Worm (Caenorhabditis elegans) whole organism, L4/young adult: ENCODE results near the gene ttll-12.

Source experiments
- W03F9.2 ChIP-seq: fragments of 150-350 bp; optimal IDR thresholded peaks from 2 replicates; lab custom pipeline; 2014; ENCODE audit warnings: missing biosample characterization, missing genetic modification characterization
- dao-5 ChIP-seq: sonication (generic microtip); optimal IDR thresholded peaks from 2 replicates; lab custom pipeline; 2016; ENCODE audit warnings: missing genotype, missing genetic modification characterization, moderate library complexity, missing compliant biosample characterization
- him-1 ChIP-seq: sonication (generic microtip); optimal IDR thresholded peaks from 2 replicates; lab custom pipeline; 2016; ENCODE audit warnings: missing genotype, missing genetic modification reagents, missing genetic modification characterization, missing compliant biosample characterization

ttll-12 gene

DNA sequence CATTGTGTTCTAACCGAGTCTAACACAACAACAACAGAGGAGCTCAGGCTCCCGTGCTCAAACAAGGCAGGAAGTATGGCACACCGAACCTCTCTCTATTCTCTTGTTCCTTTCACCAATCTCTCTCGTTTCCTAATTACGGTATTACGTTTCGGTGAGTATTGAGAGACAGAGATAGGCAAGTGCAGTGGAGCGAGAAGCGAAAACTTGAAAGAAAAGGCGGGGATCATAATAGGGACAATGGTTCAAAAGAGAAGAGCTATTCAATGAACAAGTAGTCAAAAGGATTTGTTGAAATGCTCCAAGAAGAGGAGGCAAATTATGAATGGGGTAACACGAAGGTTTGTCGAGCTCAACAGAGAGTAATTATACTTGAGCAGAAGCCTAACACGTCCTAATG, 25.5 kb upstream of the ttll-12 start:
- TF ChIP-seq dao-5 (tag; lab: Kevin White, UChicago) (no peak), W03F9.2 (no peak), him-1 (tag; lab: Kevin White, UChicago) (no peak)

DNA sequence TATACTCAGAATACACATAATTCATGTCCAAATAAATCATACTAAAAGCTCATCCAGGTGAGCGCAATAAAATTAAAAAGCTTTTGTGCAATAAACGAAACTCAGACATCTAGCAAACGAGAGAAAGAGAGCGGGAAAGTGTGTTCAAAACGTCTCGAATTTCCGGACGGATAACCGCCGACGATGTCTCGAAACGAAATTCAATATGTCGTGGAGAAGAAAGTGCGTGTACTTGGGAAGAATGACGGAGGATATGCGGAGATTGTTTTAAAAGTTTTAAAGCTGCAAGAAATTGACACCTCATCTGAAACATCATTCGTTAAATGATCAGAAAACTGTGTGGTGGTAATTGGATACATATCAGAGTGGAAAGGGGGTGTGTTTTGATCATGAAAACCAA, 24.1 kb upstream of the ttll-12 start:
- no peak for TF ChIP-seq W03F9.2
- TF ChIP-seq him-1 (tag; lab: Kevin White, UChicago) = no peak
- no peak for TF ChIP-seq dao-5 (tag; lab: Kevin White, UChicago)

- TF ChIP-seq dao-5 (tag; lab: Kevin White, UChicago) = no peak
- no peak for TF ChIP-seq W03F9.2
- no peak for TF ChIP-seq him-1 (tag; lab: Kevin White, UChicago)
Observed at ce11 chrII:9315692-9316091, 23.1 kb upstream of the ttll-12 start.

- TF ChIP-seq W03F9.2 = no peak
- TF ChIP-seq him-1 (tag; lab: Kevin White, UChicago) = no peak
- no peak for TF ChIP-seq dao-5 (tag; lab: Kevin White, UChicago)
Observed at ce11 chrII:9316801-9317200, 22.0 kb upstream of the ttll-12 start.

ce11 chrII:9319058-9319915, 19.5 kb upstream of the ttll-12 start, which contains the start of the genes csa-1 and wdfy-2:
csa-1 (minus strand) TSS chrII:9319726.
wdfy-2 (plus strand) TSS chrII:9319865.
- TF ChIP-seq him-1 (tag; lab: Kevin White, UChicago) = no peak
- no peak for TF ChIP-seq dao-5 (tag; lab: Kevin White, UChicago)
- no peak for TF ChIP-seq W03F9.2

- peak; percentile 70 for TF ChIP-seq W03F9.2
- TF ChIP-seq dao-5 (tag; lab: Kevin White, UChicago) = no peak
- no peak for TF ChIP-seq him-1 (tag; lab: Kevin White, UChicago)
Observed at ce11 chrII:9322870-9323349, 15.9 kb upstream of the ttll-12 start, which contains the start of gene rab-39. rab-39 (minus strand) TSS chrII:9322920.

ce11 chrII:9323660-9324059, 15.1 kb upstream of the ttll-12 start, which contains the start of gene egli-1:
egli-1 (plus strand) TSS chrII:9323960.
- no peak for TF ChIP-seq dao-5 (tag; lab: Kevin White, UChicago)
- no peak for TF ChIP-seq him-1 (tag; lab: Kevin White, UChicago)
- no peak for TF ChIP-seq W03F9.2

- TF ChIP-seq him-1 (tag; lab: Kevin White, UChicago) (no peak), W03F9.2 (no peak), dao-5 (tag; lab: Kevin White, UChicago) (no peak)
Observed at ce11 chrII:9324824-9325351, 13.9 kb upstream of the ttll-12 start, which contains the start of gene eat-3. eat-3 (plus strand) TSS chrII:9324874.

ce11 chrII:9325555-9325954, 13.2 kb upstream of the ttll-12 start:
- TF ChIP-seq him-1 (tag; lab: Kevin White, UChicago) (no peak), dao-5 (tag; lab: Kevin White, UChicago) (no peak), W03F9.2 (no peak)

DNA sequence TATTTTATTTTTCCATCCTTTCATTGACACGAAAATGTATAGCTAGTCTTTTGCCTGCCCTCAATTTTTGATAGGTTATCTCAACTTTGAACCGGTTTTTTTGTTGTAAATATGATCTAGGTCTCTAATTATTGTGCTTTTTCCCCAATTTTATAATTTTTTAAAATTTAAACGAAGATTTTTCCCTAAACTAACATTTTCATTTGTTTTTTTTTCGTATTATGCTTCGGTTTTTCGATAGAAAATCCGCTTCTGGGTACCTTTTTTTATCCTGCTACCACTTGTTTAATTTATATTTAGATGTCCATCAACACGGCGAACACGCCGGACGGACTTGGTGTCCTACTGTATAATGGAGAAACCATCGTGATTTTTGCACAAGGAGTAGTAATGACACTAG, 9.3 kb upstream of the ttll-12 start, which contains the start of gene wbp-2:
Gene wbp-2, plus strand, starts transcription at position 301 of the 400 bp plus-strand sequence.
- TF ChIP-seq dao-5 (tag; lab: Kevin White, UChicago) (no peak), W03F9.2 (no peak), him-1 (tag; lab: Kevin White, UChicago) (no peak)

ce11 chrII:9331343-9331742, 7.5 kb upstream of the ttll-12 start, which contains the start of gene eif-3.F:
eif-3.F (plus strand) TSS chrII:9331643.
- TF ChIP-seq W03F9.2 = no peak
- no peak for TF ChIP-seq dao-5 (tag; lab: Kevin White, UChicago)
- TF ChIP-seq him-1 (tag; lab: Kevin White, UChicago) = no peak

ce11 chrII:9333034-9333433, 5.8 kb upstream of the ttll-12 start:
- no peak for TF ChIP-seq W03F9.2
- no peak for TF ChIP-seq dao-5 (tag; lab: Kevin White, UChicago)
- TF ChIP-seq him-1 (tag; lab: Kevin White, UChicago) = no peak

ce11 chrII:9333714-9334113, 5.1 kb upstream of the ttll-12 start, which contains the start of gene scp-1:
scp-1 (plus strand) TSS chrII:9334014.
- TF ChIP-seq him-1 (tag; lab: Kevin White, UChicago) = no peak
- no peak for TF ChIP-seq dao-5 (tag; lab: Kevin White, UChicago)
- TF ChIP-seq W03F9.2 = no peak

DNA sequence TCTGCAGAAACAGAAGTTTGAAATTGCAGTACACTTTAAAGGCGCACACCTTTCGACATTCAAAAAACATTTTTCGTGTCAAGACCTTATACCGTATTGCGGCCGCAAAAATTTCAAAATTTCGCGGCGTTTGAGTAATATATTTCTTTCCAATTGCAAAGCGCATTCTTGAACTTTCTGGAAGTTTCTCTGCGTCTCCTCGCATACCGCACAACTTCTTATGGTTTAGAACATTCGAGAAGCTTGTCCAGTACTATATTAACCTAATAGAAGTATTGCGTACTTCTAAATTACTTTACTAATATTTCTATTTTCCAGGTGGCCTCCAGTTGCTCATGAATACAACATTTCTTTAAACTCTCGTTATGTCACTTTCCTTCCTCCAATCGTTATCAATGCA, 2.1 kb upstream of the ttll-12 start:
- TF ChIP-seq him-1 (tag; lab: Kevin White, UChicago) = no peak
- no peak for TF ChIP-seq dao-5 (tag; lab: Kevin White, UChicago)
- TF ChIP-seq W03F9.2 = no peak
